Worm (Caenorhabditis elegans) whole organism, young adult: Measurements from ENCODE around the gene C45H4.21.

ENCODE experiments used
- C06A6.2 ChIP-seq: fragments of 200-800 bp; sonication (Bioruptor generic); conservative IDR thresholded peaks from 2 replicates; pipeline ENCODE4 v1.3.6; 2022; ENCODE audit warnings: missing genetic modification characterization, missing compliant biosample characterization
- D2030.7 ChIP-seq: fragments of 200-800 bp; sonication (Bioruptor generic); IDR thresholded peaks from 2 replicates; pipeline ENCODE4 v1.3.6; 2022; ENCODE audit warnings: missing genetic modification reagents, missing genetic modification characterization, missing compliant biosample characterization
- F55B11.4 ChIP-seq: sonication (generic microtip); optimal IDR thresholded peaks from 2 replicates; lab custom pipeline; 2016; ENCODE audit warnings: missing compliant biosample characterization, missing genetic modification characterization, borderline replicate concordance; ENCODE audit not compliant: insufficient read depth
- F57C9.4 ChIP-seq: sonication (generic microtip); optimal IDR thresholded peaks from 2 replicates; lab custom pipeline; 2017; ENCODE audit warnings: mild to moderate bottlenecking, missing genetic modification characterization, missing compliant biosample characterization
- Y53G8AR.9 ChIP-seq: fragments of 200-800 bp; sonication (Bioruptor generic); conservative IDR thresholded peaks from 2 replicates; pipeline ENCODE4 v1.3.6; 2022; ENCODE audit warnings: missing genetic modification reagents, missing genetic modification characterization, missing compliant biosample characterization
- ama-1 ChIP-seq, 3 experiments: fragments of 150-350 bp in 1 of 3; sonication (generic microtip) in 2 of 3; optimal IDR thresholded peaks; 2 replicates each; lab custom pipeline; 2014 to 2018; ENCODE audit warnings: missing biosample characterization in 2 of 3, missing genetic modification characterization in 2 of 3, missing genetic modification reagents in 2 of 3
- aptf-3 ChIP-seq: fragments of 200-800 bp; sonication (Bioruptor generic); IDR thresholded peaks from 2 replicates; pipeline ENCODE4 v1.3.6; 2022; ENCODE audit warnings: missing genetic modification characterization, missing compliant biosample characterization
- atf-7 ChIP-seq: sonication (generic microtip); optimal IDR thresholded peaks from 2 replicates; lab custom pipeline; 2017; ENCODE audit warnings: mild to moderate bottlenecking, missing genetic modification characterization, missing compliant biosample characterization
- attf-3 ChIP-seq: fragments of 200-800 bp; sonication (Bioruptor generic); conservative IDR thresholded peaks from 2 replicates; pipeline ENCODE4 v1.3.6; 2022; ENCODE audit warnings: missing genetic modification reagents, missing genetic modification characterization, missing compliant biosample characterization
- gei-17 ChIP-seq: fragments of 200-800 bp; sonication (Bioruptor generic); optimal IDR thresholded peaks from 2 replicates; lab custom pipeline; 2018; ENCODE audit warnings: mild to moderate bottlenecking, missing genetic modification characterization, missing compliant biosample characterization
- hmg-20 ChIP-seq: fragments of 200-800 bp; sonication (Bioruptor generic); IDR thresholded peaks from 2 replicates; pipeline ENCODE4 v1.3.6; 2022; ENCODE audit warnings: missing genetic modification reagents, missing genetic modification characterization, missing compliant biosample characterization
- nhr-179 ChIP-seq: sonication (generic microtip); optimal IDR thresholded peaks from 2 replicates; lab custom pipeline; 2016; ENCODE audit warnings: mild to moderate bottlenecking, missing genetic modification characterization, missing compliant biosample characterization
- unc-62 ChIP-seq: fragments of 150-350 bp; optimal IDR thresholded peaks from 2 replicates; lab custom pipeline; 2014; ENCODE audit warnings: missing biosample characterization, missing genetic modification reagents, missing genetic modification characterization
- ztf-3 ChIP-seq: fragments of 200-800 bp; sonication (Bioruptor generic); optimal IDR thresholded peaks from 2 replicates; lab custom pipeline; 2018; ENCODE audit warnings: mild to moderate bottlenecking, missing genetic modification characterization, missing compliant biosample characterization

DNA sequence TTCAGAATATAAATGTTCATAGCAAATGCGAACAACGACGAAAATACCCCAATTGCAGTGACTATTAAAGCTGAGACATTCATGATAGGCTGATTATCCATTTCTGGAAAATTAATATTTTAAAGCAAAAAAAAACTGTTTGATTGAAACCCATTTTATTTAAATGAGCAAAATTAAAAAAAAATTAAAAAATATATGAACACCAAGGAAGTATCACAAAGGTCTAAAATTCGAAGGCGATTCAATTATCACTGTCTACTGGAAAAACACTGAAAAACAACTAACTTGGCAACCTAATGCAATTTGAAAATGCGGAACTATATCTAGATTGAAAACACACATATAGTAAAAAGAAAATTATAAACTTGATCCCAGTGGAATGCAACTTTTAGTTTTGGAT is 41.8 kb upstream of the C45H4.21 start, which contains the start of gene srbc-42:
- TF ChIP-seq gei-17 (no peak), Y53G8AR.9 (GFP tag; lab: Robert Waterston, UW) (no peak), hmg-20 (GFP tag; lab: Robert Waterston, UW) (no peak), atf-7 (tag; lab: Kevin White, UChicago) (no peak), F55B11.4 (tag; lab: Kevin White, UChicago) (no peak), attf-3 (GFP tag; lab: Robert Waterston, UW) (no peak), nhr-179 (tag; lab: Kevin White, UChicago) (no peak), D2030.7 (no peak), unc-62 (GFP tag; lab: Kevin White, UChicago) (no peak), C06A6.2 (GFP tag; lab: Robert Waterston, UW) (no peak), F57C9.4 (no peak), aptf-3 (GFP tag; lab: Robert Waterston, UW) (no peak), ama-1 (optimal IDR thresholded peaks at IDR 0.05; lab: Kevin White, UChicago) (no peak), ama-1 (GFP tag; optimal IDR thresholded peaks at IDR 0.05; lab: Kevin White, UChicago) (no peak), ztf-3 (GFP tag; lab: Kevin White, UChicago) (no peak)
